Fruit fly (Drosophila melanogaster) whole organism, pupa: ENCODE measurements around the gene Edc3.
A peak's percentile ranks its signal among the peaks of the same experiment; 100 is the strongest.

Experiments used
- CG14655 ChIP-seq: fragments of 200-800 bp; sonication (Bioruptor generic); optimal IDR thresholded peaks from 3 replicates; lab custom pipeline; 2017; ENCODE audit warnings: mild to moderate bottlenecking, missing biosample characterization, missing genetic modification reagents, missing genetic modification characterization
- CG17806 ChIP-seq: fragments of 200-800 bp; sonication (Bioruptor generic); optimal IDR thresholded peaks from 2 replicates; lab custom pipeline; 2018; ENCODE audit warnings: missing biosample characterization, mild to moderate bottlenecking, missing genetic modification characterization, moderate library complexity
- CG34367 ChIP-seq: fragments of 200-800 bp; sonication (Bioruptor generic); optimal IDR thresholded peaks from 2 replicates; lab custom pipeline; 2018; ENCODE audit warnings: missing biosample characterization, mild to moderate bottlenecking, missing genetic modification characterization
- CG8159 ChIP-seq: fragments of 200-800 bp; sonication (Bioruptor generic); optimal IDR thresholded peaks from 3 replicates; lab custom pipeline; 2018; ENCODE audit warnings: missing biosample characterization, mild to moderate bottlenecking, missing genetic modification characterization, moderate library complexity
- CG9948 ChIP-seq: fragments of 200-800 bp; sonication (Bioruptor generic); optimal IDR thresholded peaks from 2 replicates; lab custom pipeline; 2018; ENCODE audit warnings: missing biosample characterization, mild to moderate bottlenecking, missing genetic modification characterization, moderate library complexity
- Snoo ChIP-seq: fragments of 200-800 bp; sonication (Bioruptor generic); optimal IDR thresholded peaks from 3 replicates; lab custom pipeline; 2017; ENCODE audit warnings: missing biosample characterization, mild to moderate bottlenecking, missing genetic modification characterization, inconsistent platforms
- fd96Ca ChIP-seq: fragments of 200-800 bp; sonication (Bioruptor generic); IDR thresholded peaks from 3 replicates; pipeline ENCODE4 v1.3.6; 2022; ENCODE audit warnings: missing biosample characterization, missing genetic modification characterization
- gl ChIP-seq: fragments of 200-800 bp; sonication (Bioruptor generic); optimal IDR thresholded peaks from 2 replicates; lab custom pipeline; 2018; ENCODE audit warnings: missing biosample characterization, mild to moderate bottlenecking, missing genetic modification characterization

DNA sequence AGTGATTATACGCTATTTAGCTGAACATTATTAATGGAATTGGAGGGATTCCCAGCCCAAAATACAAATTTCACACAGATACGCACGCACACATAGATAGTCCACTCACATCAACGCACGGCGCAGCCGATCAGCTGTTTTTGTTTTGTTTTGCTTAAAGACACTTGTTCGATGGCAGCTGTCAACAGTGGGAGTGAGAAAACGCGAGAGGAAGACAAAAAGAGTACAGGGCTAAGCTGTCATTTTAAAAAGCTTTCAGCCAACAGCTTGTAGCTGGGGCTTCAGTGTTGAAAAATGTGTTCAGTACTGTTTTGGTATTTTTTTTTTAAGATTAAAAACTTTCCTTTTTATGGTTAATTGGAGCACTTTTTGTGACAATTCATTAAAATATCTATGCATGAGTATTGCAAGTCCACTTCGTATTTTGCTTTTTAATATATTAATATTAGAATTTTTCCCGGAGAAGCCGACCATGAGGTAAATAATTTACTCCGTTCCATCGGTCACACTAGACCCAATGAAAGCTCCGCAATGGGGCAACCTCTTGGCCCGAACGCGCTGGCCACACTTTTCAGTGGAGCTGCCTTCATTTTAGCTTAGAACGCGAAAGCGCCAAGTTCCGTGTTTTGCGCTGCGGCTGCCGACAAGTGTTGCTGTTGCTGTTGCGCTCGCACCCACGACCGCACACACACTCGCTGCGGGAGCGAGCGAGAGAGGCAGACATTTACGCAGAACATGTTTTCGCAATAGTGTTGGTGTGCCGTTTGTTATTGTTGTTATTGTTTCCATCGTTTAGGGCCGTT is 3.4 kb upstream of the Edc3 start:
- no peak for TF ChIP-seq CG34367 (tag; lab: Kevin White, UChicago)
- no peak for TF ChIP-seq CG14655 (GFP tag; lab: Kevin White, UChicago)
- no peak for TF ChIP-seq gl (tag; lab: Kevin White, UChicago)
- peak; percentile 36 for TF ChIP-seq CG8159 (tag; lab: Kevin White, UChicago)
- TF ChIP-seq Snoo = peak; percentile 26
- TF ChIP-seq CG17806 = peak; percentile 24
- TF ChIP-seq CG9948 (tag; lab: Kevin White, UChicago) = peak; percentile 23
- TF ChIP-seq fd96Ca (GFP tag; lab: Robert Waterston, UW) = no peak; the same call in 1 of the 3 replicates
